Fruit fly (Drosophila melanogaster): ENCODE results near the gene Nubp2.

Nubp2 gene

DNA sequence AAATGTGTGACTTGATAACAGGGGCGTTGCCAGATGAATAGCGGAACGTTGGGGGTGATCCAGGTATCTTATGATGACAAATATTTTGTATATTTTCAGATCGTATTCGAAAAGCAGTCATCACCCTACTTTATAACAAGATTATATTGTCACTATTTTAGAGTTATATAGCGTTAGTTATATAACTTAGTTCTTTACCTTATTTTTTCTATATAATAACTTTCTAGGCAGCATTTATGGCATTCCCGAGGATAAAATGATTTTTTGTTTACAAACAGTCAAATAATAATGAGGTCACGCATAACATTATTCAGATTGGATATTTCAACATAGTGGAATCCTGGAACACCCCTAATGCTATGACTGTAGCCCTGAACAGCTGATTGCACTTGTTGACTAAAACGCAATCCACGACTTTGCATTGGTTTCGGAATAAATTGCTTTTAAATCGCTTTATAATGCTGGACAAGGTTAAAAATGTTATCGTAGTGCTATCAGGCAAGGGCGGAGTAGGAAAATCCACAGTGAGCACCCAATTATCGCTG is at the start of gene Nubp2 (continued):
- TF ChIP-seq D19A (tag; optimal IDR thresholded peaks at IDR 0.05) (peak; percentile 91), CG9876 (GFP tag; optimal IDR thresholded peaks at IDR 0.05) (peak; percentile 87), gro (GFP tag; optimal IDR thresholded peaks at IDR 0.05) (peak; percentile 91), tup (GFP tag; optimal IDR thresholded peaks at IDR 0.05) (peak; percentile 87), CG12155 (GFP tag; optimal IDR thresholded peaks at IDR 0.05) (peak; percentile 96), CG2889 (GFP tag; IDR thresholded peaks at IDR 0.05) (no peak; the same call in 1 of the 3 replicates), Dip2 (GFP tag; IDR thresholded peaks at IDR 0.05) (no peak; the same call in 1 of the 2 replicates), slbo (GFP tag; IDR thresholded peaks at IDR 0.05) (peak; percentile 96), seq (GFP tag; IDR thresholded peaks at IDR 0.05) (peak; percentile 92), CG10979 (tag; optimal IDR thresholded peaks at IDR 0.05) (peak; percentile 94), kni (GFP tag; optimal IDR thresholded peaks at IDR 0.05) (peak; percentile 93), gt (GFP tag; IDR thresholded peaks at IDR 0.05) (peak; percentile 75), Dfd (GFP tag; optimal IDR thresholded peaks at IDR 0.05) (no peak), CG5180 (GFP tag; optimal IDR thresholded peaks at IDR 0.05) (peak; percentile 80), tna (GFP tag; IDR thresholded peaks at IDR 0.05; ENCODE audit: partially characterized antibody) (no peak), CG17912 (GFP tag; optimal IDR thresholded peaks at IDR 0.05) (peak; percentile 64), CG5245 (GFP tag; optimal IDR thresholded peaks at IDR 0.05) (peak; percentile 91), CG12071 (GFP tag; optimal IDR thresholded peaks at IDR 0.05) (peak; percentile 81), CG18619 (GFP tag; optimal IDR thresholded peaks at IDR 0.05) (peak; percentile 95), zfh1 (GFP tag; IDR thresholded peaks at IDR 0.05) (peak; percentile 91), BtbVII (GFP tag; optimal IDR thresholded peaks at IDR 0.05) (peak; percentile 91), CG10321 (GFP tag; IDR thresholded peaks at IDR 0.05) (peak; percentile 55), CG32767 (GFP tag; IDR thresholded peaks at IDR 0.05) (peak; percentile 92), BEAF-32 (GFP tag; optimal IDR thresholded peaks at IDR 0.05) (peak; percentile 69), trem (tag; optimal IDR thresholded peaks at IDR 0.05) (peak; percentile 92), nom (GFP tag; optimal IDR thresholded peaks at IDR 0.05) (peak; percentile 77), CG10147 (GFP tag; optimal IDR thresholded peaks at IDR 0.05) (peak; percentile 95), schlank (tag; optimal IDR thresholded peaks at IDR 0.05) (peak; percentile 85), CG14667 (GFP tag; IDR thresholded peaks at IDR 0.05) (peak; percentile 89), CG10959 (GFP tag; IDR thresholded peaks at IDR 0.05) (peak; percentile 86), CG4328 (GFP tag; optimal IDR thresholded peaks at IDR 0.05) (peak; percentile 94), al (GFP tag; IDR thresholded peaks at IDR 0.05) (peak; percentile 95), CG4424 (GFP tag; optimal IDR thresholded peaks at IDR 0.05) (peak; percentile 96), Optix (GFP tag; IDR thresholded peaks at IDR 0.05) (peak; percentile 74; the same call in 2 of the 3 replicates), Mes4 (GFP tag; optimal IDR thresholded peaks at IDR 0.05) (peak; percentile 87), CG34422 (GFP tag; IDR thresholded peaks at IDR 0.05) (peak; percentile 91), CG3163 (GFP tag; optimal IDR thresholded peaks at IDR 0.05) (peak; percentile 71), Bdp1 (GFP tag; optimal IDR thresholded peaks at IDR 0.05) (peak; percentile 88), pnt (GFP tag; optimal IDR thresholded peaks at IDR 0.05) (peak; percentile 94), da (GFP tag; optimal IDR thresholded peaks at IDR 0.05) (peak; percentile 86), CG13296 (GFP tag; optimal IDR thresholded peaks at IDR 0.05) (peak; percentile 93), CG3407 (GFP tag; optimal IDR thresholded peaks at IDR 0.05) (peak; percentile 86), CG16863 (GFP tag; optimal IDR thresholded peaks at IDR 0.05) (peak; percentile 91), CG31388 (GFP tag; optimal IDR thresholded peaks at IDR 0.05) (peak; percentile 87), Pdp1 (GFP tag; optimal IDR thresholded peaks at IDR 0.05) (peak; percentile 36 to 96), ase (GFP tag; IDR thresholded peaks at IDR 0.05) (peak; percentile 88), CG6765 (GFP tag; optimal IDR thresholded peaks at IDR 0.05) (peak; percentile 89), Tbp (GFP tag; optimal IDR thresholded peaks at IDR 0.05) (no peak), run (tag; optimal IDR thresholded peaks at IDR 0.05) (peak; percentile 84), CG7928 (GFP tag; optimal IDR thresholded peaks at IDR 0.05) (peak; percentile 96), CG18476 (GFP tag; optimal IDR thresholded peaks at IDR 0.05) (peak; percentile 92)

Measured in whole organism, embryonic.